Fruit fly (Drosophila melanogaster): ENCODE data around the gene CG6178.

Gene CG6178

DNA sequence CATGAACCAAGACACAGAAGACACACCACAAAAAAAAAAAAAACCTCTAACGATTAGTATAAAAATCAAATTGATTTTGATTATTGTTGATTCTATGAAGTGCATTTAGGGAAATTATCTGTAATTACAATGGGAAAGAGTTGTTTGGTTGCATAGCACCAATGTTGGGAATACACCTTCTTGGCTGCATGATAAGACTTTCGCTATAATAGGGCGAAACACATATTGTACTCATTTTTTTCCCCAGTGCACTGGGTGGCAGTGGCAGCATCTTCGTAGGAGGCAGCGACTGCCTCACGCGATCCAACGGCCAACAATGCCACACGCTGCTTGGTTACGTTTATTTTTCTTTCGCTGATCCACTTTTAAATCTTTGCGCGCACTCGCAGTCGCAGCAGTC, 51.9 kb downstream of the CG6178 start:
- TF ChIP-seq Dif (GFP tag; optimal IDR thresholded peaks at IDR 0.05; ENCODE audit: partially characterized antibody) (no peak), Jra (GFP tag; optimal IDR thresholded peaks at IDR 0.05) (no peak), CG32264 (GFP tag; optimal IDR thresholded peaks at IDR 0.05) (no peak), Hr78 (GFP tag; optimal IDR thresholded peaks at IDR 0.05) (no peak), brk (GFP tag; optimal IDR thresholded peaks at IDR 0.05) (no peak), Mio (GFP tag; optimal IDR thresholded peaks at IDR 0.05) (no peak), GATAd (GFP tag; optimal IDR thresholded peaks at IDR 0.05) (no peak), CrebA (GFP tag; optimal IDR thresholded peaks at IDR 0.05; ENCODE audit: borderline replicate concordance) (no peak), usp (GFP tag; optimal IDR thresholded peaks at IDR 0.05) (no peak), jim (GFP tag; optimal IDR thresholded peaks at IDR 0.05) (no peak), pan (optimal IDR thresholded peaks at IDR 0.05) (no peak), tai (GFP tag; optimal IDR thresholded peaks at IDR 0.05) (no peak), br (GFP tag; optimal IDR thresholded peaks at IDR 0.05) (no peak), h (GFP tag; optimal IDR thresholded peaks at IDR 0.05) (no peak), dl (GFP tag; optimal IDR thresholded peaks at IDR 0.05; ENCODE audit: insufficient read depth in 1 of 2, partially characterized antibody in 2 of 2) (no peak), fru (GFP tag; optimal IDR thresholded peaks at IDR 0.05) (no peak)
